Worm (Caenorhabditis elegans): ENCODE data around the gene gpa-13.

ce11 chrV:12718622-12719021 is 36.1 kb downstream of the gpa-13 start, which contains the start of gene str-181:
- TF ChIP-seq ama-1 (optimal IDR thresholded peaks at IDR 0.05) (no peak), B0310.2 (tag; optimal IDR thresholded peaks at IDR 0.05) (no peak), pes-1 (GFP tag; IDR thresholded peaks at IDR 0.05) (no peak), tbx-37 (GFP tag; conservative IDR thresholded peaks at IDR 0.05) (no peak), scrt-1 (GFP tag; IDR thresholded peaks at IDR 0.05) (no peak), tbx-11 (GFP tag; IDR thresholded peaks at IDR 0.05) (no peak), flt-1 (GFP tag; IDR thresholded peaks at IDR 0.05) (no peak), sea-1 (GFP tag; conservative IDR thresholded peaks at IDR 0.05) (no peak), ets-7 (tag; optimal IDR thresholded peaks at IDR 0.05) (no peak), aly-1 (tag; optimal IDR thresholded peaks at IDR 0.05) (no peak), ceh-13 (GFP tag; optimal IDR thresholded peaks at IDR 0.05) (no peak), hnd-1 (tag; optimal IDR thresholded peaks at IDR 0.05) (no peak)
